Worm (Caenorhabditis elegans) whole organism, midembryonic: ENCODE results near the gene M60.6.

Experiments used
- T22C8.4 ChIP-seq: fragments of 200-800 bp; sonication (Bioruptor generic); IDR thresholded peaks from 2 replicates; pipeline ENCODE4 v1.3.6; 2022; ENCODE audit warnings: missing genetic modification characterization, missing compliant biosample characterization
- flt-1 ChIP-seq: fragments of 200-800 bp; sonication (Bioruptor generic); IDR thresholded peaks from 2 replicates; pipeline ENCODE4 v1.3.6; 2022; ENCODE audit warnings: missing genetic modification characterization, missing compliant biosample characterization

ce11 chrX:8284003-8284402 is 31.7 kb upstream of the M60.6 start:
- TF ChIP-seq flt-1: no peak
- TF ChIP-seq T22C8.4 (GFP tag; lab: Robert Waterston, UW): no peak
